Worm (Caenorhabditis elegans): ENCODE results near the gene clec-74.

DNA sequence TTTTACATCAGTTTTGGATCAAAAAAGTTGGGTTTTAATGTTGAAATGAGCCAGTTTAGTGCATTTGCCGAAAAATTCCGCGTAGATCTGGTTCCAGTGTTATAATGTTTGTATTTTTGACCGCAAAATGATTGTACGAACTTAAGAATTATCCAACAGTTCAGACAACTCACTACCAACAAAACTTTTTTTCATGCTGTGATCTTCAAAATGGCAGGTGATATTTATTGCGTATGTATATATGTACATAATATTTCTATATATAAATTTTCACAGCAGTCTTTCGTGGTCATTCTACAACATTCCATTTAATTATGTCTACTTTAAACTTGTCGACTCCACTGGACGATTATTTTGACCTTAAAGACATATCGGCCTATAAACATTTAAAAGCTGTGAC is 41.5 kb upstream of the clec-74 start, which contains the start of gene srz-20:
- TF ChIP-seq ama-1 (optimal IDR thresholded peaks at IDR 0.05) = no peak
- TF ChIP-seq mdl-1 (tag; optimal IDR thresholded peaks at IDR 0.05) = no peak
- no peak for TF ChIP-seq elt-2 (tag; optimal IDR thresholded peaks at IDR 0.05)
- TF ChIP-seq mml-1 (tag; optimal IDR thresholded peaks at IDR 0.05) = no peak
- TF ChIP-seq unc-62 (GFP tag; optimal IDR thresholded peaks at IDR 0.05) = no peak
- no peak for TF ChIP-seq tbx-2 (tag; optimal IDR thresholded peaks at IDR 0.05)
- no peak for TF ChIP-seq eor-1 (tag; optimal IDR thresholded peaks at IDR 0.05)
- no peak for TF ChIP-seq nhr-28 (tag; optimal IDR thresholded peaks at IDR 0.05)
- no peak for TF ChIP-seq ZK546.5 (tag; optimal IDR thresholded peaks at IDR 0.05)
- TF ChIP-seq jun-1 (tag; optimal IDR thresholded peaks at IDR 0.05) = no peak
- no peak for TF ChIP-seq ceh-16 (tag; optimal IDR thresholded peaks at IDR 0.05)
- no peak for TF ChIP-seq lin-39 (tag; optimal IDR thresholded peaks at IDR 0.05)
- no peak for TF ChIP-seq ceh-82 (tag; optimal IDR thresholded peaks at IDR 0.05)
- TF ChIP-seq unc-39 (tag; optimal IDR thresholded peaks at IDR 0.05) = no peak

Data from whole organism, L3 larva.